Worm (Caenorhabditis elegans): ENCODE measurements around the gene ZK673.1.
A peak's percentile ranks its signal among the peaks of the same experiment; 100 is the strongest.

ZK673.1 gene

DNA sequence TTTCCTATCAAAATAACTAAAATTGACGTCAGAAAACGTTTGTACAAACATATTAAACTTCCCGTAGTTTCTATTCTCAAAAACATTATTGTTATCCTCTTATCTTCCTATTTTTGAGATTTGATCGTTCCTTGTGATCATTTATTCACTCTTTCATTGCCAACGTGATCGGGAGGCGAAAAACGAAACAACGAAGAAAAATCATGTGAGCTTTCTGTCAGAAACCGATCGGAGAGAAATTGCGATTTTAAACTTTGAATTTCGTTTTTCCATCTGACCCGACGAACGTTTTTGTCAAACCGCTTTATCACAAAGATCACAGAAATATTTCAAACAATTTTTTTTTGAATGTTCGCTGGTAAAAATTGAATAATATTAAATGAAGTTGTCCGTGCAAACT, 3.4 kb downstream of the ZK673.1 start (continued):
- TF ChIP-seq zag-1 (tag; optimal IDR thresholded peaks at IDR 0.05) (no peak), nhr-19 (GFP tag; conservative IDR thresholded peaks at IDR 0.05) (peak; percentile 85)

ce11 chrII:10446814-10447213, 3.9 kb downstream of the ZK673.1 start:
- TF ChIP-seq fos-1 (tag; optimal IDR thresholded peaks at IDR 0.05), result no peak
- no peak for TF ChIP-seq elt-3 (tag; optimal IDR thresholded peaks at IDR 0.05)
- no peak for TF ChIP-seq lin-39 (tag; optimal IDR thresholded peaks at IDR 0.05)
- TF ChIP-seq elt-2 (tag; optimal IDR thresholded peaks at IDR 0.05), result no peak
- TF ChIP-seq aly-2 (tag; optimal IDR thresholded peaks at IDR 0.05), result no peak
- TF ChIP-seq hlh-4 (tag; optimal IDR thresholded peaks at IDR 0.05), result no peak
- TF ChIP-seq xbp-1 (tag; optimal IDR thresholded peaks at IDR 0.05), result no peak
- no peak for TF ChIP-seq unc-130 (tag; optimal IDR thresholded peaks at IDR 0.05)
- no peak for TF ChIP-seq nhr-19 (GFP tag; conservative IDR thresholded peaks at IDR 0.05)
- TF ChIP-seq skn-1 (tag; optimal IDR thresholded peaks at IDR 0.05), result no peak
- TF ChIP-seq lin-35 (GFP tag; optimal IDR thresholded peaks at IDR 0.05), result no peak
- peak; percentile 52 for TF ChIP-seq rnt-1 (tag; optimal IDR thresholded peaks at IDR 0.05)
- TF ChIP-seq pax-3 (tag; optimal IDR thresholded peaks at IDR 0.05), result no peak
- TF ChIP-seq dpl-1 (GFP tag; optimal IDR thresholded peaks at IDR 0.05), result peak in 1 of 3 experiments; percentile 20
- no peak for TF ChIP-seq egl-27 (tag; optimal IDR thresholded peaks at IDR 0.05)

DNA sequence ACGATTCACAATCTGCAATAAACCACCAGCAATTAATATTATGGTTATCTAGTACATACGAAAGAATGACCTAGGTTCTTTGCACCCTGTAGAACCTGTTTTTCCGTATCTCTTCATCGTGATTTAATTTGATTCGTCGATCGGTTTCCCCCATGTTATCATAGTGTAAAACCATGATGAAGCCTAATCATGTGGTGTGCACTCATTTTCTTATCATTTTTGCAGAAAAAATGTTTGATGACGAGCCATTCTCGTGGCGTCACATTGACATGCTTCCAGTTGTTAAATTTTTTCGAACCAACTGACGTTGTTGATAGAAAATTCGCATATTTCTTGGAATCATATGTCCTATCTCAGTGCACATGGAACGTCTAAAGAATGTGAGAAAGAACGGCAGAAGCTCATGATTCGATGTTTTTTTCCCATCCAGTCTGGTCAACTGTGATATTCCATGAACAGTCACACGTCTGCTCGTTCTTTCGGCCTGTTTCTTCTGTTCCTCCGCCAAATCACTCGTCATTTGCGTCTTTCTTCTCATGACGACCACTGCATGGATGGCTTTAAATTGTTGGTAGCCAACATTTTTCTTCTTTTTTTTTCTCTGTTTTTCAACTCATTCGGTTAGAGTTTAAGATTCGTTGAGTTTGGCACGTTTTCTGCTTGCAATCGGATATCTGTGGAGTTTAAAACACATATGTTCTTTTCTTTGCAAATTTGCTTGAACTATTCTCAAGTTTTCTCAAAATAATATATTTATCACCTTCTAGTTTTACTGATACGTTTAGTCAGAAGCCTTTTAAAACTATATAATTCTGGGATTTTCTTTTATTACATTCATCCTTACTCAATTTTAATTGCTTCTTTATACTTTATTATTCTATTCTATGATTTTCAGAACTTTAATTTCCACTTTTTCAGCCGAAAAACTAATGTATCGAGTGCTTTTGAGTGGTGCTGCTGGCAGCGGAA, 4.7 kb downstream of the ZK673.1 start, which contains the start of gene ZK673.2:
TSS of gene ZK673.2 (plus strand) at position 919 of the 969 bp plus-strand sequence.
- no peak for TF ChIP-seq snpc-4 (tag; optimal IDR thresholded peaks at IDR 0.05)
- TF ChIP-seq isw-1 (GFP tag; IDR thresholded peaks at IDR 0.05), result no peak
- peak; percentile 75 for TF ChIP-seq nhr-71 (tag; optimal IDR thresholded peaks at IDR 0.05)
- TF ChIP-seq xbp-1 (tag; optimal IDR thresholded peaks at IDR 0.05), result no peak
- TF ChIP-seq unc-30 (tag; optimal IDR thresholded peaks at IDR 0.05), result no peak
- no peak for TF ChIP-seq swsn-7 (tag; optimal IDR thresholded peaks at IDR 0.05)
- TF ChIP-seq nhr-90 (tag; optimal IDR thresholded peaks at IDR 0.05; ENCODE audit: poor library complexity), result peak; percentile 46
- no peak for TF ChIP-seq pag-3 (tag; optimal IDR thresholded peaks at IDR 0.05; ENCODE audit: borderline replicate concordance, insufficient read depth)
- peak; percentile 55 for TF ChIP-seq snu-23 (GFP tag; optimal IDR thresholded peaks at IDR 0.05)
- TF ChIP-seq mab-9 (GFP tag; IDR thresholded peaks at IDR 0.05), result no peak
- TF ChIP-seq nhr-85 (tag), result peak; percentile 94
- peak; percentile 72 for TF ChIP-seq grh-1 (GFP tag; IDR thresholded peaks at IDR 0.05)
- no peak for TF ChIP-seq ztf-4 (tag; optimal IDR thresholded peaks at IDR 0.05)
- peak; percentile 74 for TF ChIP-seq elt-2 (tag; optimal IDR thresholded peaks at IDR 0.05)
- TF ChIP-seq mdl-1 (tag; optimal IDR thresholded peaks at IDR 0.05), result peak in 1 of 2 experiments; percentile 64
- TF ChIP-seq mef-2 (tag; optimal IDR thresholded peaks at IDR 0.05), result no peak
- no peak for TF ChIP-seq Y116A8C.19 (tag; optimal IDR thresholded peaks at IDR 0.05; ENCODE audit: borderline replicate concordance)
- peak; percentile 38 for TF ChIP-seq mep-1 (tag; optimal IDR thresholded peaks at IDR 0.05)
- peak in 1 of 2 experiments; percentile 51 for TF ChIP-seq lin-35 (GFP tag; optimal IDR thresholded peaks at IDR 0.05)
- TF ChIP-seq tbx-2 (tag; optimal IDR thresholded peaks at IDR 0.05), result no peak
- no peak for TF ChIP-seq dsc-1 (tag; optimal IDR thresholded peaks at IDR 0.05)
- TF ChIP-seq lin-39 (tag; optimal IDR thresholded peaks at IDR 0.05), result no peak
- no peak for TF ChIP-seq tlp-1 (tag; optimal IDR thresholded peaks at IDR 0.05)
- no peak for TF ChIP-seq hlh-4 (tag; optimal IDR thresholded peaks at IDR 0.05)
- peak; percentile 3 for TF ChIP-seq rnt-1 (tag; optimal IDR thresholded peaks at IDR 0.05)
- peak; percentile 80 for TF ChIP-seq blmp-1 (tag; optimal IDR thresholded peaks at IDR 0.05)
- no peak for TF ChIP-seq zip-4 (GFP tag; optimal IDR thresholded peaks at IDR 0.05)
- no peak for TF ChIP-seq ceh-63 (GFP tag; optimal IDR thresholded peaks at IDR 0.05)
- no peak for TF ChIP-seq ceh-8 (GFP tag; optimal IDR thresholded peaks at IDR 0.05)
- no peak for TF ChIP-seq unc-98 (GFP tag; IDR thresholded peaks at IDR 0.05)
- TF ChIP-seq nhr-20 (tag; optimal IDR thresholded peaks at IDR 0.05), result peak; percentile 67
- TF ChIP-seq hlh-17 (GFP tag; optimal IDR thresholded peaks at IDR 0.05; ENCODE audit: borderline replicate concordance), result no peak
- no peak for TF ChIP-seq nhr-84 (tag; optimal IDR thresholded peaks at IDR 0.05)
- peak; percentile 21 for TF ChIP-seq lin-13 (GFP tag; optimal IDR thresholded peaks at IDR 0.05)
- TF ChIP-seq efl-1 (optimal IDR thresholded peaks at IDR 0.05), result no peak
- peak; percentile 7 to 93 for TF ChIP-seq efl-1 (GFP tag; optimal IDR thresholded peaks at IDR 0.05 in 1 of 2)

All from whole organism, L1 larva.